Worm (Caenorhabditis elegans) whole organism, L4/young adult: ENCODE data around the gene gst-8.

Source experiments
- W03F9.2 ChIP-seq: fragments of 150-350 bp; optimal IDR thresholded peaks from 2 replicates; lab custom pipeline; 2014; ENCODE audit warnings: missing biosample characterization, missing genetic modification characterization
- him-1 ChIP-seq: sonication (generic microtip); optimal IDR thresholded peaks from 2 replicates; lab custom pipeline; 2016; ENCODE audit warnings: missing genotype, missing genetic modification reagents, missing genetic modification characterization, missing compliant biosample characterization

DNA sequence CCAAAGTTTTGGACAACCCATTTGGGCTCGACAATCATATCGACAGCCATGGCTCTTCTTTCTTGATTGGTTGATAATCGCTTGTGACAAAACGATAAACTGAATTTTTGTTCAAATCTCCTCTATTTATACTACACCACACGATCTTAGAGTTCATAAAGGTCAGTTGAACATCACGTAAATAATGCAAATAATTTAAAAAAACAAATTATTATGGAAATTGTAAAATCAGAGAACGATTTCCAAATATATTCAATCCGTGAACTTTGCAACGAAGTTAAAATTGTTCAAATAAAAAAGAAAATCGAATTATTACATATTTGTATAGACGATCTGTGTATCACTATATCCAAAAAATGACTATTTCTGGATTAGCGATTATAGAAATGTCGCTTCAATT is 20.2 kb upstream of the gst-8 start, which contains the start of the genes mpst-4 and F11G11.14:
- no peak for TF ChIP-seq W03F9.2
- no peak for TF ChIP-seq him-1 (tag; lab: Kevin White, UChicago)
